Worm (Caenorhabditis elegans) whole organism, L3 larva: Measurements from ENCODE around the gene irld-33.
"Not testable (repeated sequence)": the region's sequence is repeated elsewhere in the genome, so short reads cannot be mapped to it uniquely, and the experiment has no call there.

Experiments
- R02D3.7 ChIP-seq: fragments of 150-350 bp; optimal IDR thresholded peaks from 2 replicates; lab custom pipeline; 2014; ENCODE audit warnings: missing biosample characterization, missing genetic modification characterization
- ZK546.5 ChIP-seq: sonication (generic microtip); optimal IDR thresholded peaks from 2 replicates; lab custom pipeline; 2017; ENCODE audit warnings: missing biosample characterization, missing genetic modification characterization
- ceh-16 ChIP-seq: sonication (generic microtip); optimal IDR thresholded peaks from 2 replicates; lab custom pipeline; 2017; ENCODE audit warnings: missing biosample characterization, missing genetic modification characterization
- ceh-28 ChIP-seq: fragments of 150-350 bp; optimal IDR thresholded peaks from 2 replicates; lab custom pipeline; 2014; ENCODE audit warnings: missing biosample characterization, missing genetic modification reagents, missing genetic modification characterization
- ceh-82 ChIP-seq: fragments of 150-350 bp; optimal IDR thresholded peaks from 2 replicates; lab custom pipeline; 2014; ENCODE audit warnings: missing biosample characterization, missing genetic modification characterization
- ceh-9 ChIP-seq: sonication (generic microtip); optimal IDR thresholded peaks from 2 replicates; lab custom pipeline; 2018; ENCODE audit warnings: missing biosample characterization, missing genetic modification characterization
- daf-12 ChIP-seq: fragments of 150-350 bp; optimal IDR thresholded peaks from 2 replicates; lab custom pipeline; 2014; ENCODE audit warnings: missing biosample characterization, missing genetic modification reagents, missing genetic modification characterization
- egl-27 ChIP-seq: sonication (generic microtip); optimal IDR thresholded peaks from 4 replicates; lab custom pipeline; 2017; ENCODE audit warnings: missing biosample characterization, missing genetic modification reagents, missing genetic modification characterization
- elt-1 ChIP-seq: fragments of 150-350 bp; optimal IDR thresholded peaks from 2 replicates; lab custom pipeline; 2014; ENCODE audit warnings: missing biosample characterization, missing genetic modification characterization
- elt-2 ChIP-seq: sonication (generic microtip); optimal IDR thresholded peaks from 2 replicates; lab custom pipeline; 2016; ENCODE audit warnings: missing genetic modification reagents, mild to moderate bottlenecking, missing genetic modification characterization, missing compliant biosample characterization
- fkh-10 ChIP-seq: sonication (generic microtip); optimal IDR thresholded peaks from 2 replicates; lab custom pipeline; 2017; ENCODE audit warnings: missing biosample characterization, missing genetic modification reagents, missing genetic modification characterization
- fos-1 ChIP-seq: fragments of 150-350 bp; optimal IDR thresholded peaks from 2 replicates; lab custom pipeline; 2014; ENCODE audit warnings: missing biosample characterization, missing genetic modification characterization
- jun-1 ChIP-seq: fragments of 150-350 bp; optimal IDR thresholded peaks from 2 replicates; lab custom pipeline; 2014; ENCODE audit warnings: missing biosample characterization, missing genetic modification reagents, missing genetic modification characterization
- lin-15B ChIP-seq: fragments of 150-350 bp; optimal IDR thresholded peaks from 2 replicates; lab custom pipeline; 2014; ENCODE audit warnings: missing biosample characterization, missing genetic modification characterization
- lsy-12 ChIP-seq: sonication (generic microtip); optimal IDR thresholded peaks from 2 replicates; lab custom pipeline; 2016; ENCODE audit warnings: mild to moderate bottlenecking, missing genetic modification characterization, missing compliant biosample characterization
- mdl-1 ChIP-seq: fragments of 150-350 bp; optimal IDR thresholded peaks from 2 replicates; lab custom pipeline; 2014; ENCODE audit warnings: missing biosample characterization, missing genetic modification characterization
- nfya-1 ChIP-seq: sonication (generic microtip); optimal IDR thresholded peaks from 2 replicates; lab custom pipeline; 2017; ENCODE audit warnings: missing genetic modification characterization, mild to moderate bottlenecking, missing compliant biosample characterization, antibody characterized with exemption, moderate library complexity; ENCODE audit not compliant: insufficient read depth
- nhr-12 ChIP-seq: fragments of 150-350 bp; optimal IDR thresholded peaks from 2 replicates; lab custom pipeline; 2014; ENCODE audit warnings: missing biosample characterization, missing genetic modification characterization
- nhr-237 ChIP-seq: fragments of 150-350 bp; optimal IDR thresholded peaks from 2 replicates; lab custom pipeline; 2014; ENCODE audit warnings: missing biosample characterization, missing genetic modification characterization
- nhr-28 ChIP-seq: fragments of 150-350 bp; optimal IDR thresholded peaks from 2 replicates; lab custom pipeline; 2014; ENCODE audit warnings: missing biosample characterization, missing genetic modification characterization
- nhr-67 ChIP-seq: fragments of 150-350 bp; optimal IDR thresholded peaks from 2 replicates; lab custom pipeline; 2014; ENCODE audit warnings: missing biosample characterization, missing genetic modification characterization
- nhr-76 ChIP-seq: fragments of 150-350 bp; sonication (generic microtip); optimal IDR thresholded peaks from 5 replicates; lab custom pipeline; 2014; ENCODE audit warnings: missing biosample characterization, missing genetic modification characterization
- pha-4 ChIP-seq: fragments of 150-350 bp; optimal IDR thresholded peaks from 2 replicates; lab custom pipeline; 2014; ENCODE audit warnings: missing biosample characterization, missing genetic modification reagents, missing genetic modification characterization
- pqm-1 ChIP-seq: fragments of 150-350 bp; optimal IDR thresholded peaks from 2 replicates; lab custom pipeline; 2017; ENCODE audit warnings: missing biosample characterization, missing genetic modification characterization, inconsistent platforms
- snpc-4 ChIP-seq: fragments of 150-350 bp; optimal IDR thresholded peaks from 2 replicates; lab custom pipeline; 2014; ENCODE audit warnings: missing biosample characterization, missing genetic modification characterization
- tbx-2 ChIP-seq: sonication (generic microtip); optimal IDR thresholded peaks from 2 replicates; lab custom pipeline; 2016; ENCODE audit warnings: mild to moderate bottlenecking, missing genetic modification characterization, missing compliant biosample characterization
- unc-39 ChIP-seq: sonication (generic microtip); optimal IDR thresholded peaks from 4 replicates; lab custom pipeline; 2017; ENCODE audit warnings: missing biosample characterization, missing genetic modification characterization
- unc-62 ChIP-seq: fragments of 150-350 bp; sonication (generic microtip); optimal IDR thresholded peaks from 4 replicates; lab custom pipeline; 2014; ENCODE audit warnings: missing biosample characterization, missing genetic modification reagents, missing genetic modification characterization
- ztf-4 ChIP-seq: fragments of 150-350 bp; optimal IDR thresholded peaks from 2 replicates; lab custom pipeline; 2014; ENCODE audit warnings: missing biosample characterization, missing genetic modification characterization

The irld-33 gene

DNA sequence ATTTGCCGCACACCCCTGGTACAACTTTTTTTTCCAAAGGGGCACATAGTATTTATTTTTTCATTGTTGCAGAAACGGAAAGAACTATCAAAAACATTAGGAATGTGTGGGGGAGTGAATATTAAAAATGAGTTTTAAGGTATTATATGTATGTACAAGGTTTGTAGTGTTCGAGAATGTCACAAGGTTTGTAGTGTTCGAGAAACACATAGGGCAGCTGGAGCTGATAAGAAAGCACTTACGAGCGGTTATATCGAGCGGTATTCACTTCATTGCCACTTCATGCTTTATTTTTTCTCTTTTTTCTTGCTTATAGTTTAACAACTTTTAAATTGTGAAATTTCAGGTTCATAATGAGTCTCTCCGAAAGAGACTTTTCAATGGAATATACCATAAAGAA lies 28.6 kb downstream of the irld-33 start:
- peak; percentile 75 for TF ChIP-seq elt-2 (tag; lab: Kevin White, UChicago)
- peak; percentile 39 for TF ChIP-seq pqm-1

DNA sequence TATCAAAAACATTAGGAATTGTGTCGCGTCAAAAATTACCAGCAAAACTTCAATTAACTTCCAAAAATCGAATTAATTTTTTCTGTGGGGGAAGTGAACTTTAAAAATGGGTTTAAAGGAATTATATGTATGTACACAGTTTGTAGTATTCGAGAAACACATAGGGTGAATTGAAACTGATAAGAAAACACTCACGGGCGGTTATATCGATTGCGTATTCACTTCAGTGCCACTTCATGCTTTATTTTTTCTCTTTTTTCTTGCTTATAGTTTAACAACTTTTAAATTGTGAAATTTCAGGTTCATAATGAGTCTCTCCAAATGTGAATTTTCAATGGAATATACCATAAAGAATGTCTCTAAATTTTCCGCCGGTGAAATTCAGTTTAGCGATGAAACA lies 32.5 kb downstream of the irld-33 start, which contains the start of gene math-26:
Gene math-26, plus strand, starts transcription at position 301 of the 400 bp plus-strand sequence.
- peak; percentile 21 for TF ChIP-seq elt-2 (tag; lab: Kevin White, UChicago)

DNA sequence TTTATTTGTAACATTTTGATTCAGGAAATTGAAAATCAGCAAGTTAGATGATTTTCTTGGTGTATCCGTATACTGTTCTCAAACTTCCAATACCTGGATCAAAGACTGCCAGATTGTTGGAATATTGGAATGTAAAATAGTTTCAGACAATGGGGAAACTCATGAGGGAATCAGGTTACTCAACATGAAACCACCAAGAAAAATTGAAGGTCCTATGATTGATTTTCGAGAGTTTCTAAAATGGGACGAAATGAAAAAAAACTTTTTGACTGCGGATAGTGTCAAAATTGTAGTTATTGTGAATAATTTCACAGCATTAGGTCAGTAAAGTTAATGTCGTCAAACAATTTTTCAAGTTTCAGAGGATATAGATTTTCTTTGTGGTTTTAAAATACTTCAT lies 32.9 kb downstream of the irld-33 start, which contains the start of gene math-3:
Gene math-3, plus strand, starts transcription at position 301 of the 400 bp plus-strand sequence.
- TF ChIP-seq tbx-2, result no peak
- no peak for TF ChIP-seq lsy-12
- no peak for TF ChIP-seq ceh-28 (tag; lab: Kevin White, UChicago)
- no peak for TF ChIP-seq R02D3.7 (tag; lab: Kevin White, UChicago)
- no peak for TF ChIP-seq daf-12 (tag; lab: Kevin White, UChicago)
- TF ChIP-seq ZK546.5 (tag; lab: Kevin White, UChicago), result no peak
- TF ChIP-seq ceh-9 (tag; lab: Kevin White, UChicago), result no peak
- TF ChIP-seq jun-1, result no peak
- TF ChIP-seq ceh-16 (tag; lab: Kevin White, UChicago), result no peak
- no peak for TF ChIP-seq nhr-67
- TF ChIP-seq egl-27 (tag; lab: Kevin White, UChicago), result no peak
- no peak for TF ChIP-seq ceh-82 (tag; lab: Kevin White, UChicago)
- TF ChIP-seq mdl-1, result no peak

DNA sequence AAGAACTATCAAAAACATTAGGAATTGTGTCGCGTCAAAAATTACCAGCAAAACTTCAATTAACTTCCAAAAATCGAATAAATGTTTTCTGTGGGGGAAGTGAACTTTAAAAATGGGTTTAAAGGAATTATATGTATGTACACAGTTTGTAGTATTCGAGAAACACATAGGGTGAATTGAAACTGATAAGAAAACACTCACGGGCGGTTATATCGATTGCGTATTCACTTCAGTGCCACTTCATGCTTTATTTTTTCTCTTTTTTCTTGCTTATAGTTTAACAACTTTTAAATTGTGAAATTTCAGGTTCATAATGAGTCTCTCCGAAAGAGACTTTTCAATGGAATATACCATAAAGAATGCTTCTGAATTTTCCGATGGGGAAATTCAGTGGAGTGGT lies 36.4 kb downstream of the irld-33 start, which contains the start of gene F36H5.14:
Gene F36H5.14, plus strand, starts transcription at position 301 of the 400 bp plus-strand sequence.
- not testable (repeated sequence) for TF ChIP-seq ceh-82 (tag; lab: Kevin White, UChicago); nhr-28; ZK546.5 (tag; lab: Kevin White, UChicago)
- TF ChIP-seq, all 47 proteins: peak for 0; not testable (repeated sequence) for 47

DNA sequence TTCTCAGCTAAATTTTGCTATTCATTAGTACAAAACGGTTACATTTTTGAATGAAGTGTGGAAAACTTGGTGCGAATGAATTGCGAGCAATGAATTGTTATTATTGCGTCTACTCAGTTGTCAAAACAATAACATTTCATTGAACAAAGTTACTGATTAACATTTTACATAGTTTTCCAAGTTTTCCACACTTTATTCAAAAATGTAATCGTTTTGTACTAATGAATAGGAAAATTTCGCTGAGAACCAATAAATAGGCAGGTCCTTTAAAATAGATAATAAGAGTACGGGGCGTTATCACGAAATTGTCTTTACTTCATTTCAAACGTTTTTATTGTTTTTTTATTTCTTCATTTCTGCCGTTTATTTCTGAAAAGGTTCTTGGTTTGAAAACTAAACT lies 43.6 kb downstream of the irld-33 start, which contains the start of gene math-4:
Gene math-4, minus strand, starts transcription at position 101 of the 400 bp plus-strand sequence.
- TF ChIP-seq ztf-4 (tag; lab: Kevin White, UChicago) (no peak), elt-2 (tag; lab: Kevin White, UChicago) (peak; percentile 12)

DNA sequence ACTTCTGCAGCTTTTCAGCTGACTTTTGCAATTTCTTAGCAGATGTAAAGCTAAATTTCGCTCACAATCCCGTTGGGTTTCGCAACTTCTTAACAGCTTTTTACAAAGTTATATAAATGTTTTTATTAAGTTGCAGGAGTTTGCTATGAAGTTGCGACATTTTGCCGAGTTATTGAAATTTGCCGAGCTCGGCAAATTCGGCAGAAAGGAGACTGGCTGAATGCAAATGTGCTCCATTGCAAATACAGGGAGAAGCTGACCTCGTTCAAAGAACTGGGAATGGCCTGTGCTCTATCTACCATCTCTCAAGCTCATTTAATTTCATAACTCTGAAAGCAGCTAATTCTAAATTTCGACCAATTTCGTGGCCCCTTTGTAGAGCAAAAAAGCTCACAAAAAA lies 45.9 kb downstream of the irld-33 start, which contains the start of gene C08F1.11:
Gene C08F1.11, minus strand, starts transcription at position 101 of the 400 bp plus-strand sequence.
- TF ChIP-seq daf-12 (tag; lab: Kevin White, UChicago) (no peak), lin-15B (tag; lab: Kevin White, UChicago) (no peak), pha-4 (no peak), snpc-4 (tag; lab: Kevin White, UChicago) (no peak), egl-27 (tag; lab: Kevin White, UChicago) (no peak), nhr-237 (no peak), fos-1 (tag; lab: Kevin White, UChicago) (no peak), unc-39 (tag; lab: Kevin White, UChicago) (no peak), nhr-76 (tag; lab: Kevin White, UChicago) (no peak), elt-1 (tag; lab: Kevin White, UChicago) (no peak), ceh-9 (tag; lab: Kevin White, UChicago) (no peak), nfya-1 (no peak), unc-62 (GFP tag; lab: Kevin White, UChicago) (no peak), fkh-10 (no peak)

DNA sequence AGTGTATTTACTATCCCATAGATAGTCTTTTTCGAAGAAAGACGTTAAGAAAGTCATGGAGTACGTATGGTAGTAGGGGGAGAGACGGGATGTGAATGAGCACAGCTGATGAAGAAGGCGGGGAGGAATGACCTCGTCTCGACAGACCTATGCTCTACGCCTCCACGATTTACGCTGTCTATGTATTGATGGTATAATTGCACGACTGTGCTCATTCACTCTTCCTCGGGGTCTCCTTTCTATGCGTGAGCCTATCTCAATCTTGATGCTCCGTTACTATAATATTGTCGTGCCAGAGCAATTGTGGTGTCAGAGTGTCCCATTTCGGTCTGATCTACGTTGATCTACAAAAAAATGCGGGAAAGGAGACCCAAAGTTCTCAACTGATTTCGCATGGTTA lies 47.4 kb downstream of the irld-33 start, which contains the start of gene C08F1.10:
Gene C08F1.10, minus strand, starts transcription at position 101 of the 400 bp plus-strand sequence.
- TF ChIP-seq nhr-12 (tag; lab: Kevin White, UChicago), result no peak
